Worm (Caenorhabditis elegans) whole organism, mixed stage, embryonic: Measurements from ENCODE around the gene sprr-3.

ENCODE experiments used
- M03D4.4 ChIP-seq: sonication (generic microtip); optimal IDR thresholded peaks from 2 replicates; lab custom pipeline; 2017; ENCODE audit warnings: mild to moderate bottlenecking, missing genetic modification characterization, missing compliant biosample characterization
- bed-3 ChIP-seq: fragments of 200-800 bp; sonication (Bioruptor generic); optimal IDR thresholded peaks from 3 replicates; lab custom pipeline; 2018; ENCODE audit warnings: mild to moderate bottlenecking, missing genetic modification characterization, moderate library complexity, missing compliant biosample characterization
- blmp-1 ChIP-seq: fragments of 150-350 bp; optimal IDR thresholded peaks from 2 replicates; lab custom pipeline; 2014; ENCODE audit warnings: missing biosample characterization, missing genetic modification characterization
- ceh-39 ChIP-seq: fragments of 150-350 bp; optimal IDR thresholded peaks from 2 replicates; lab custom pipeline; 2014; ENCODE audit warnings: missing biosample characterization, missing genetic modification characterization
- ceh-43 ChIP-seq: fragments of 200-800 bp; sonication (Bioruptor generic); optimal IDR thresholded peaks from 2 replicates; lab custom pipeline; 2018; ENCODE audit warnings: mild to moderate bottlenecking, missing genetic modification characterization, moderate library complexity, missing compliant biosample characterization
- ceh-83 ChIP-seq: fragments of 200-800 bp; sonication (Bioruptor generic); optimal IDR thresholded peaks from 2 replicates; lab custom pipeline; 2018; ENCODE audit warnings: mild to moderate bottlenecking, missing genetic modification characterization, missing compliant biosample characterization
- ces-1 ChIP-seq: fragments of 150-350 bp; optimal IDR thresholded peaks from 2 replicates; lab custom pipeline; 2014; ENCODE audit warnings: missing biosample characterization, missing genetic modification reagents, missing genetic modification characterization
- cnd-1 ChIP-seq: fragments of 200-800 bp; sonication (Bioruptor generic); optimal IDR thresholded peaks from 2 replicates; lab custom pipeline; 2018; ENCODE audit warnings: mild to moderate bottlenecking, missing genetic modification characterization, missing compliant biosample characterization
- drap-1 ChIP-seq: fragments of 200-800 bp; sonication (Bioruptor generic); optimal IDR thresholded peaks from 3 replicates; lab custom pipeline; 2018; ENCODE audit warnings: mild to moderate bottlenecking, missing genetic modification characterization, missing compliant biosample characterization
- elt-1 ChIP-seq: sonication (generic microtip); optimal IDR thresholded peaks from 2 replicates; lab custom pipeline; 2017; ENCODE audit warnings: missing genetic modification characterization, mild to moderate bottlenecking, missing compliant biosample characterization, antibody characterized with exemption, moderate library complexity, borderline replicate concordance; ENCODE audit not compliant: insufficient read depth
- elt-3 ChIP-seq: fragments of 150-350 bp; optimal IDR thresholded peaks from 2 replicates; lab custom pipeline; 2014; ENCODE audit warnings: missing biosample characterization, missing genetic modification characterization
- flh-1 ChIP-seq: fragments of 200-800 bp; sonication (Bioruptor generic); optimal IDR thresholded peaks from 2 replicates; lab custom pipeline; 2018; ENCODE audit warnings: mild to moderate bottlenecking, missing genetic modification characterization, moderate library complexity, missing compliant biosample characterization
- ham-2 ChIP-seq: fragments of 200-800 bp; sonication (Bioruptor generic); optimal IDR thresholded peaks from 2 replicates; lab custom pipeline; 2018; ENCODE audit warnings: mild to moderate bottlenecking, missing genetic modification characterization, missing compliant biosample characterization
- hlh-1 ChIP-seq: fragments of 150-350 bp; optimal IDR thresholded peaks from 2 replicates; lab custom pipeline; 2014; ENCODE audit warnings: missing biosample characterization, missing genetic modification reagents, missing genetic modification characterization
- lin-13 ChIP-seq: fragments of 150-350 bp; optimal IDR thresholded peaks from 2 replicates; lab custom pipeline; 2014; ENCODE audit warnings: missing biosample characterization, missing genetic modification characterization
- lin-32 ChIP-seq: fragments of 200-800 bp; sonication (Bioruptor generic); optimal IDR thresholded peaks from 2 replicates; lab custom pipeline; 2018; ENCODE audit warnings: mild to moderate bottlenecking, missing genetic modification characterization, missing compliant biosample characterization
- lsy-2 ChIP-seq: fragments of 150-350 bp; optimal IDR thresholded peaks from 2 replicates; lab custom pipeline; 2014; ENCODE audit warnings: missing biosample characterization, missing genetic modification characterization
- mab-5 ChIP-seq: fragments of 150-350 bp; optimal IDR thresholded peaks from 2 replicates; lab custom pipeline; 2014; ENCODE audit warnings: missing biosample characterization, missing genetic modification characterization
- mep-1 ChIP-seq: fragments of 150-350 bp; optimal IDR thresholded peaks from 2 replicates; lab custom pipeline; 2017; ENCODE audit warnings: missing biosample characterization, missing genetic modification reagents, missing genetic modification characterization, inconsistent platforms
- mls-2 ChIP-seq: sonication (generic microtip); optimal IDR thresholded peaks from 2 replicates; lab custom pipeline; 2016; ENCODE audit warnings: mild to moderate bottlenecking, missing genetic modification characterization, moderate library complexity, missing compliant biosample characterization
- nhr-12 ChIP-seq: fragments of 150-350 bp; optimal IDR thresholded peaks from 2 replicates; lab custom pipeline; 2014; ENCODE audit warnings: missing biosample characterization, missing genetic modification characterization
- nhr-2 ChIP-seq: fragments of 150-350 bp; optimal IDR thresholded peaks from 2 replicates; lab custom pipeline; 2014; ENCODE audit warnings: missing biosample characterization, missing genetic modification characterization
- nhr-237 ChIP-seq: fragments of 150-350 bp; optimal IDR thresholded peaks from 2 replicates; lab custom pipeline; 2014; ENCODE audit warnings: missing biosample characterization, missing genetic modification characterization
- nhr-28 ChIP-seq: fragments of 150-350 bp; optimal IDR thresholded peaks from 2 replicates; lab custom pipeline; 2014; ENCODE audit warnings: missing biosample characterization, missing genetic modification characterization
- nhr-76 ChIP-seq: sonication (generic microtip); optimal IDR thresholded peaks from 2 replicates; lab custom pipeline; 2017; ENCODE audit warnings: missing biosample characterization, missing genetic modification characterization
- pha-4 ChIP-seq: fragments of 150-350 bp; optimal IDR thresholded peaks from 2 replicates; lab custom pipeline; 2018; ENCODE audit warnings: missing biosample characterization, missing genetic modification reagents, missing genetic modification characterization
- sem-2 ChIP-seq: fragments of 200-800 bp; sonication (Bioruptor generic); optimal IDR thresholded peaks from 2 replicates; lab custom pipeline; 2018; ENCODE audit warnings: mild to moderate bottlenecking, missing genetic modification characterization, missing compliant biosample characterization
- snpc-4 ChIP-seq: fragments of 150-350 bp; optimal IDR thresholded peaks from 2 replicates; lab custom pipeline; 2014; ENCODE audit warnings: missing biosample characterization, missing genetic modification characterization
- sptf-1 ChIP-seq: sonication (generic microtip); optimal IDR thresholded peaks from 2 replicates; lab custom pipeline; 2017; ENCODE audit warnings: mild to moderate bottlenecking, missing genetic modification characterization, moderate library complexity, missing compliant biosample characterization
- tbx-8 ChIP-seq: fragments of 200-800 bp; sonication (Bioruptor generic); optimal IDR thresholded peaks from 2 replicates; lab custom pipeline; 2018; ENCODE audit warnings: mild to moderate bottlenecking, missing genetic modification characterization, moderate library complexity, missing compliant biosample characterization
- unc-120 ChIP-seq: sonication (generic microtip); optimal IDR thresholded peaks from 2 replicates; lab custom pipeline; 2017; ENCODE audit warnings: missing genetic modification characterization, missing compliant biosample characterization; ENCODE audit not compliant: poor library complexity, severe bottlenecking
- unc-39 ChIP-seq: fragments of 150-350 bp; optimal IDR thresholded peaks from 2 replicates; lab custom pipeline; 2014; ENCODE audit warnings: missing biosample characterization, missing genetic modification characterization
- unc-62 ChIP-seq: fragments of 150-350 bp; optimal IDR thresholded peaks from 2 replicates; lab custom pipeline; 2014; ENCODE audit warnings: missing biosample characterization, missing genetic modification reagents, missing genetic modification characterization
- zip-8 ChIP-seq: fragments of 150-350 bp; optimal IDR thresholded peaks from 2 replicates; lab custom pipeline; 2014; ENCODE audit warnings: missing biosample characterization, missing genetic modification characterization
- ztf-11 ChIP-seq: fragments of 150-350 bp; optimal IDR thresholded peaks from 2 replicates; lab custom pipeline; 2014; ENCODE audit warnings: missing biosample characterization, missing genetic modification characterization

The sprr-3 gene

ce11 chrIV:2542001-2542400 lies at the start of gene sprr-3:
sprr-3 (plus strand) TSS chrIV:2542301.
- TF ChIP-seq ceh-83 (GFP tag; lab: Kevin White, UChicago) (no peak), unc-120 (tag; lab: Kevin White, UChicago) (no peak), ham-2 (GFP tag; lab: Kevin White, UChicago) (no peak), mab-5 (tag; lab: Kevin White, UChicago) (no peak), sem-2 (GFP tag; lab: Kevin White, UChicago) (no peak), bed-3 (GFP tag; lab: Kevin White, UChicago) (no peak), lin-32 (GFP tag; lab: Kevin White, UChicago) (no peak), unc-62 (GFP tag; lab: Kevin White, UChicago) (no peak), mls-2 (no peak), hlh-1 (tag; lab: Kevin White, UChicago) (no peak), nhr-76 (tag; lab: Kevin White, UChicago) (no peak), tbx-8 (GFP tag; lab: Kevin White, UChicago) (no peak), pha-4 (tag; lab: Kevin White, UChicago) (no peak), M03D4.4 (tag; lab: Kevin White, UChicago) (no peak), mep-1 (no peak), unc-39 (no peak), elt-1 (tag; lab: Kevin White, UChicago) (no peak), ces-1 (GFP tag; lab: Kevin White, UChicago) (no peak), drap-1 (GFP tag; lab: Kevin White, UChicago) (no peak), ceh-39 (no peak)

DNA sequence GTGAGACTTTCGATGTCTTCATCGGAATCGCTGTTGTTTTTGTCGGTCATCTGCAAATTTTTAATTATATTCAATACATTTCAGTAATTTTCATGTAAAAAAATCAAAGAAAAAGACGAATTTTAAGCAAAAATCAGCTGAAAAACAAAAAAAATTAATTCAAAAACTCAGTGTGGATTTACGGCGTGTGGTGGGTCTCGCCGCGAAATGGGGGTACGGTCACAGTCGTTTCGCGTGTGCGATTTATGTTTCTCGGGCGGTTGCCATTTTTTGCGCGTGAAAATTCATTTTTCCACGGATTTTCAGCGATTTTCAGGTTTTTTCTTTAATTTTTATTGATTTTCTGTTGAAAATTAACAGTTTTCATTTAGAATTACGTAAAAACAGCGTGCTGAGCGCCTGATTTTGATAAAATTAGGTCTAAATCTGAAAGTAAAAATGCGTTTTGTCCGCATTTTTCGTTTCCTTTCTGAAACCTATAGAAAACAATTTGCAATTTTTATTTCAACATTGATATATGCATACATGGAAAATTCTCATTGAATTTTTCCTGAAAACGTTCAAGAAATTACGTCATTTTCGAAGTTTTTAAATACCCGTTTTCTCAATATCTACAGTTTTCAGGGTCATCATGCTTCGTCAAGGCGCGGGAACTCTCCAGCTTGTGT lies 46.8 kb upstream of the sprr-3 start, which contains the start of the genes ccdc-12 and Y69A2AR.18:
Gene ccdc-12, minus strand, starts transcription at position 57 of the 668 bp plus-strand sequence.
Gene Y69A2AR.18, plus strand, starts transcription at position 618 of the 668 bp plus-strand sequence.
- TF ChIP-seq nhr-2 (tag; lab: Kevin White, UChicago) (no peak), unc-120 (tag; lab: Kevin White, UChicago) (no peak), blmp-1 (tag; lab: Kevin White, UChicago) (no peak), lsy-2 (tag; lab: Kevin White, UChicago) (peak; percentile 97), mab-5 (tag; lab: Kevin White, UChicago) (no peak), pha-4 (tag; lab: Kevin White, UChicago) (peak; percentile 34), elt-1 (tag; lab: Kevin White, UChicago) (no peak), nhr-12 (tag; lab: Kevin White, UChicago) (no peak), cnd-1 (tag; lab: Kevin White, UChicago) (no peak), ham-2 (GFP tag; lab: Kevin White, UChicago) (no peak), lin-32 (GFP tag; lab: Kevin White, UChicago) (no peak), ceh-83 (GFP tag; lab: Kevin White, UChicago) (no peak), elt-3 (tag; lab: Kevin White, UChicago) (no peak), drap-1 (GFP tag; lab: Kevin White, UChicago) (no peak), zip-8 (tag; lab: Kevin White, UChicago) (no peak), lin-13 (peak; percentile 18), unc-62 (GFP tag; lab: Kevin White, UChicago) (no peak), mls-2 (no peak), sptf-1 (tag; lab: Kevin White, UChicago) (no peak), M03D4.4 (tag; lab: Kevin White, UChicago) (no peak), nhr-28 (tag; lab: Kevin White, UChicago) (no peak), ztf-11 (tag; lab: Kevin White, UChicago) (no peak), sem-2 (GFP tag; lab: Kevin White, UChicago) (no peak), flh-1 (no peak), nhr-76 (tag; lab: Kevin White, UChicago) (no peak), nhr-237 (tag; lab: Kevin White, UChicago) (no peak), unc-39 (no peak), mep-1 (no peak), tbx-8 (GFP tag; lab: Kevin White, UChicago) (no peak), snpc-4 (tag; lab: Kevin White, UChicago) (no peak), ces-1 (GFP tag; lab: Kevin White, UChicago) (no peak), ceh-43 (GFP tag; lab: Kevin White, UChicago) (no peak), hlh-1 (tag; lab: Kevin White, UChicago) (peak; percentile 23), bed-3 (GFP tag; lab: Kevin White, UChicago) (no peak)
